Worm (Caenorhabditis elegans) whole organism, midembryonic: ENCODE measurements around the gene str-214.

Source experiments
- cog-1 ChIP-seq: sonication (generic microtip); optimal IDR thresholded peaks from 2 replicates; lab custom pipeline; 2016; ENCODE audit warnings: missing genetic modification characterization, missing compliant biosample characterization
- flt-1 ChIP-seq: fragments of 200-800 bp; sonication (Bioruptor generic); IDR thresholded peaks from 2 replicates; pipeline ENCODE4 v1.3.6; 2022; ENCODE audit warnings: missing genetic modification characterization, missing compliant biosample characterization
- klf-2 ChIP-seq: fragments of 200-800 bp; sonication (Bioruptor generic); conservative IDR thresholded peaks from 2 replicates; pipeline ENCODE4 v1.3.6; 2022; ENCODE audit warnings: missing genetic modification reagents, missing genetic modification characterization, missing compliant biosample characterization
- med-1 ChIP-seq: sonication (generic microtip); optimal IDR thresholded peaks from 2 replicates; lab custom pipeline; 2017; ENCODE audit warnings: missing genetic modification characterization, mild to moderate bottlenecking, missing compliant biosample characterization, antibody characterized with exemption, missing genetic modification reagents; ENCODE audit not compliant: insufficient read depth
- ref-1 ChIP-seq: fragments of 200-800 bp; sonication (Bioruptor generic); conservative IDR thresholded peaks from 2 replicates; pipeline ENCODE4 v1.3.6; 2022; ENCODE audit warnings: missing genetic modification reagents, missing genetic modification characterization, missing compliant biosample characterization
- tab-1 ChIP-seq: fragments of 200-800 bp; sonication (Bioruptor generic); IDR thresholded peaks from 2 replicates; pipeline ENCODE4 v1.3.6; 2022; ENCODE audit warnings: missing genetic modification characterization, missing compliant biosample characterization
- ztf-23 ChIP-seq: fragments of 200-800 bp; sonication (Bioruptor generic); IDR thresholded peaks from 2 replicates; pipeline ENCODE4 v1.3.6; 2022; ENCODE audit warnings: missing genetic modification reagents, missing genetic modification characterization, missing compliant biosample characterization
- ztf-29 ChIP-seq: fragments of 200-800 bp; sonication (Bioruptor generic); IDR thresholded peaks from 2 replicates; pipeline ENCODE4 v1.3.6; 2022; ENCODE audit warnings: missing genetic modification reagents, missing genetic modification characterization, missing compliant biosample characterization

DNA sequence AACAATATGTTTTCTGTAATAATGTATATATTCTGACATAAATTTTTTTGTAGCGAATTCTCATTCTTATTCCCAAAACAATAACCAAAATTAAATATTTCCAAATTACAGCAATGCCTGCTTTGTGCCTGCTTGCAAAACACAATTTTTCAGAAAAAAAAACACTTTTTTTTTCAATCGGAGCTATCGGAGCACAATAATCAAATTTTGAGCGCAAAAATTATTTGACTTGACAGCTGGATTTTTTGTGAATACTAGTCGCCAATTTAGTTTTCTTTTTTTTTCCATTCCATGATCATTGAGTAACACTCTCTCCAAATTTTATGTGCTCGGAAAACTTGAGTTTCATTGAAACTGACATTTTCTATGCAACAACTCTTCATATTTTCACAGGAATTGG, 2.1 kb downstream of the str-214 start, which contains the start of gene srh-180:
- TF ChIP-seq med-1 (GFP tag; lab: Kevin White, UChicago) (no peak), ztf-29 (no peak), ref-1 (no peak), klf-2 (no peak), ztf-23 (no peak), tab-1 (GFP tag; lab: Robert Waterston, UW) (no peak), cog-1 (tag; lab: Kevin White, UChicago) (no peak), flt-1 (GFP tag; lab: Robert Waterston, UW) (no peak)
